Fruit fly (Drosophila melanogaster): ENCODE results near the gene Ttc26.

Gene Ttc26

dm6 chr3R:15779505-15779904, 5.3 kb downstream of the Ttc26 start, which contains the start of gene CG5614:
Gene CG5614, plus strand, starts transcription at chr3R:15779805.
- TF ChIP-seq Hr83 (GFP tag; optimal IDR thresholded peaks at IDR 0.05; ENCODE audit: poor library complexity, severe bottlenecking), result no peak
- TF ChIP-seq sv (GFP tag; optimal IDR thresholded peaks at IDR 0.05), result no peak

- no peak for TF ChIP-seq Hnf4 (GFP tag; optimal IDR thresholded peaks at IDR 0.05)
Measured at dm6 chr3R:15784298-15784697, 10.1 kb downstream of the Ttc26 start.

DNA sequence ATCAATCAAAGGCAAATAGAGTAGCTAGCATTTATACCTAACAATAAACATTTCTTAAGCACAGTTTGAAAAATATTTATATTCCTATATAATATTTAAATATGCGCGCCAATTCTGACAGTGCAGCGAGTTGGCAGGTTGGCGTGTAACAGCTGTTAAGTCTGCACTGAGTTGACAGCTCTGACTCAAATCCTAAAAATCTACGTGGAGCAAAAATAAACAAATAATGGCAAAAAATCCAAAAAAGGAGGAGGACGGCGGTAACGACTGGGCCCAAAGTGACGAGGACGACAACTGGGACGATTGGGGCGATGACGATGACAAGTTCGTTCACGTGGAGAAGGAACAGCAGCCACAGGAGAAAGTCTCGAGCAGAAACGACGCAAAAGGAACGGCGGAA, 12.3 kb downstream of the Ttc26 start, which contains the start of gene CG9590:
Gene CG9590, plus strand, starts transcription at position 166 of the 400 bp plus-strand sequence.
- no peak for TF ChIP-seq woc (GFP tag; optimal IDR thresholded peaks at IDR 0.05)
- no peak for TF ChIP-seq Myc (optimal IDR thresholded peaks at IDR 0.05)
- no peak for TF ChIP-seq Dfd (GFP tag; optimal IDR thresholded peaks at IDR 0.05)
- no peak for TF ChIP-seq ey (GFP tag; optimal IDR thresholded peaks at IDR 0.05)
- TF ChIP-seq Rel (GFP tag; optimal IDR thresholded peaks at IDR 0.05), result no peak
- TF ChIP-seq Rel (tag; optimal IDR thresholded peaks at IDR 0.05), result no peak
- TF ChIP-seq Vsx2 (GFP tag; optimal IDR thresholded peaks at IDR 0.05; ENCODE audit: partially characterized antibody), result no peak
- no peak for TF ChIP-seq dl (GFP tag; optimal IDR thresholded peaks at IDR 0.05; ENCODE audit: insufficient read depth in 1 of 2, partially characterized antibody in 2 of 2)

- no peak for TF ChIP-seq Sp1 (GFP tag; optimal IDR thresholded peaks at IDR 0.05)
- TF ChIP-seq lola (GFP tag; optimal IDR thresholded peaks at IDR 0.05), result no peak
- no peak for TF ChIP-seq woc (GFP tag; optimal IDR thresholded peaks at IDR 0.05)
- TF ChIP-seq brk (GFP tag; optimal IDR thresholded peaks at IDR 0.05), result no peak
- no peak for TF ChIP-seq sage (GFP tag; optimal IDR thresholded peaks at IDR 0.05)
- TF ChIP-seq OdsH (GFP tag; optimal IDR thresholded peaks at IDR 0.05), result no peak
- TF ChIP-seq CG32264 (GFP tag; optimal IDR thresholded peaks at IDR 0.05), result no peak
- TF ChIP-seq foxo (GFP tag; optimal IDR thresholded peaks at IDR 0.05), result no peak
- TF ChIP-seq HLH106 (tag; optimal IDR thresholded peaks at IDR 0.05), result no peak
- no peak for TF ChIP-seq Dif (GFP tag; optimal IDR thresholded peaks at IDR 0.05; ENCODE audit: partially characterized antibody)
- TF ChIP-seq Abd-B (GFP tag; optimal IDR thresholded peaks at IDR 0.05), result no peak
- no peak for TF ChIP-seq ey (GFP tag; optimal IDR thresholded peaks at IDR 0.05)
- no peak for TF ChIP-seq fru (GFP tag; optimal IDR thresholded peaks at IDR 0.05)
Measured at dm6 chr3R:15788221-15788620, 14.0 kb downstream of the Ttc26 start, which contains the start of gene Uros2. Gene Uros2, plus strand, starts transcription at chr3R:15788521.

- TF ChIP-seq sv (GFP tag; optimal IDR thresholded peaks at IDR 0.05) (peak; percentile 48), tai (GFP tag; optimal IDR thresholded peaks at IDR 0.05) (no peak), usp (GFP tag; optimal IDR thresholded peaks at IDR 0.05) (no peak), ey (GFP tag; optimal IDR thresholded peaks at IDR 0.05) (peak; percentile 17), fru (GFP tag; optimal IDR thresholded peaks at IDR 0.05) (no peak), foxo (GFP tag; optimal IDR thresholded peaks at IDR 0.05) (peak in 1 of 2 experiments; percentile 53), Hr78 (GFP tag; optimal IDR thresholded peaks at IDR 0.05) (no peak), Hr83 (GFP tag; optimal IDR thresholded peaks at IDR 0.05; ENCODE audit: poor library complexity, severe bottlenecking) (peak; percentile 86), CG32264 (GFP tag; optimal IDR thresholded peaks at IDR 0.05) (no peak), rgr (GFP tag; optimal IDR thresholded peaks at IDR 0.05) (peak; percentile 14), Jra (GFP tag; optimal IDR thresholded peaks at IDR 0.05) (peak; percentile 62), jim (GFP tag; optimal IDR thresholded peaks at IDR 0.05) (peak; percentile 44), HLH106 (tag; optimal IDR thresholded peaks at IDR 0.05) (peak; percentile 26), Vsx2 (GFP tag; optimal IDR thresholded peaks at IDR 0.05; ENCODE audit: partially characterized antibody) (no peak), Hnf4 (GFP tag; optimal IDR thresholded peaks at IDR 0.05) (peak; percentile 69), Dif (GFP tag; optimal IDR thresholded peaks at IDR 0.05; ENCODE audit: partially characterized antibody) (no peak), CG9705 (GFP tag; optimal IDR thresholded peaks at IDR 0.05) (peak; percentile 8)
Measured at dm6 chr3R:15792427-15792826, 18.2 kb downstream of the Ttc26 start, which contains the start of gene Acyp2. Gene Acyp2, plus strand, starts transcription at chr3R:15792688.

dm6 chr3R:15793372-15793802, 19.2 kb downstream of the Ttc26 start, which contains the start of gene nsl1:
Gene nsl1, plus strand, starts transcription at chr3R:15793782.
- peak; percentile 83 for TF ChIP-seq brk (GFP tag; optimal IDR thresholded peaks at IDR 0.05)
- no peak for TF ChIP-seq Hr83 (GFP tag; optimal IDR thresholded peaks at IDR 0.05; ENCODE audit: poor library complexity, severe bottlenecking)
- peak; percentile 45 for TF ChIP-seq Jra (GFP tag; optimal IDR thresholded peaks at IDR 0.05)
- TF ChIP-seq sv (GFP tag; optimal IDR thresholded peaks at IDR 0.05), result no peak
- peak; percentile 66 for TF ChIP-seq h (GFP tag; optimal IDR thresholded peaks at IDR 0.05)
- no peak for TF ChIP-seq sage (GFP tag; optimal IDR thresholded peaks at IDR 0.05)
- no peak for TF ChIP-seq CG32264 (GFP tag; optimal IDR thresholded peaks at IDR 0.05)
- TF ChIP-seq dl (GFP tag; optimal IDR thresholded peaks at IDR 0.05; ENCODE audit: insufficient read depth in 1 of 2, partially characterized antibody in 2 of 2), result no peak
- no peak for TF ChIP-seq woc (GFP tag; optimal IDR thresholded peaks at IDR 0.05)
- TF ChIP-seq Hr78 (GFP tag; optimal IDR thresholded peaks at IDR 0.05), result no peak
- TF ChIP-seq br (GFP tag; optimal IDR thresholded peaks at IDR 0.05), result peak; percentile 24
- peak; percentile 15 for TF ChIP-seq CG9705 (GFP tag; optimal IDR thresholded peaks at IDR 0.05)
- no peak for TF ChIP-seq jim (GFP tag; optimal IDR thresholded peaks at IDR 0.05)
- TF ChIP-seq rgr (GFP tag; optimal IDR thresholded peaks at IDR 0.05), result peak; percentile 83
- TF ChIP-seq N (GFP tag; optimal IDR thresholded peaks at IDR 0.05), result no peak
- peak; percentile 58 for TF ChIP-seq Dif (GFP tag; optimal IDR thresholded peaks at IDR 0.05; ENCODE audit: partially characterized antibody)
- TF ChIP-seq Hnf4 (GFP tag; optimal IDR thresholded peaks at IDR 0.05), result peak; percentile 73
- no peak for TF ChIP-seq Dfd (GFP tag; optimal IDR thresholded peaks at IDR 0.05)
- peak; percentile 12 for TF ChIP-seq Myc (optimal IDR thresholded peaks at IDR 0.05)
- peak; percentile 21 for TF ChIP-seq ey (GFP tag; optimal IDR thresholded peaks at IDR 0.05)
- no peak for TF ChIP-seq usp (GFP tag; optimal IDR thresholded peaks at IDR 0.05)
- no peak for TF ChIP-seq Abd-B (GFP tag; optimal IDR thresholded peaks at IDR 0.05)
- no peak for TF ChIP-seq GATAd (GFP tag; optimal IDR thresholded peaks at IDR 0.05)
- TF ChIP-seq dmrt93B (GFP tag; optimal IDR thresholded peaks at IDR 0.05), result peak; percentile 5
- TF ChIP-seq OdsH (GFP tag; optimal IDR thresholded peaks at IDR 0.05), result peak; percentile 35
- peak; percentile 52 for TF ChIP-seq fru (GFP tag; optimal IDR thresholded peaks at IDR 0.05)
- peak; percentile 46 for TF ChIP-seq HLH106 (tag; optimal IDR thresholded peaks at IDR 0.05)
- peak; percentile 25 for TF ChIP-seq psq (GFP tag; optimal IDR thresholded peaks at IDR 0.05)

Measured in whole organism, wandering third instar larva.